Worm (Caenorhabditis elegans) whole organism, L3 larva: ENCODE results near the gene K09A11.1.
A peak's percentile ranks its signal among the peaks of the same experiment; 100 is the strongest.

Experiments
- ama-1 ChIP-seq: fragments of 150-350 bp; optimal IDR thresholded peaks from 2 replicates; lab custom pipeline; 2018
- ceh-82 ChIP-seq: fragments of 150-350 bp; optimal IDR thresholded peaks from 2 replicates; lab custom pipeline; 2014; ENCODE audit warnings: missing biosample characterization, missing genetic modification characterization
- egl-27 ChIP-seq: sonication (generic microtip); optimal IDR thresholded peaks from 4 replicates; lab custom pipeline; 2017; ENCODE audit warnings: missing biosample characterization, missing genetic modification reagents, missing genetic modification characterization
- nhr-23 ChIP-seq: fragments of 150-350 bp; optimal IDR thresholded peaks from 2 replicates; lab custom pipeline; 2014; ENCODE audit warnings: missing biosample characterization, missing genetic modification reagents, missing genetic modification characterization
- pha-4 ChIP-seq: fragments of 150-350 bp; optimal IDR thresholded peaks from 2 replicates; lab custom pipeline; 2014; ENCODE audit warnings: missing biosample characterization, missing genetic modification reagents, missing genetic modification characterization
- skn-1 ChIP-seq: fragments of 150-350 bp; optimal IDR thresholded peaks from 2 replicates; lab custom pipeline; 2014; ENCODE audit warnings: missing biosample characterization, missing genetic modification characterization
- snpc-4 ChIP-seq: fragments of 150-350 bp; optimal IDR thresholded peaks from 2 replicates; lab custom pipeline; 2014; ENCODE audit warnings: missing biosample characterization, missing genetic modification characterization
- tbx-2 ChIP-seq: sonication (generic microtip); optimal IDR thresholded peaks from 2 replicates; lab custom pipeline; 2016; ENCODE audit warnings: mild to moderate bottlenecking, missing genetic modification characterization, missing compliant biosample characterization
- unc-39 ChIP-seq: sonication (generic microtip); optimal IDR thresholded peaks from 4 replicates; lab custom pipeline; 2017; ENCODE audit warnings: missing biosample characterization, missing genetic modification characterization

DNA sequence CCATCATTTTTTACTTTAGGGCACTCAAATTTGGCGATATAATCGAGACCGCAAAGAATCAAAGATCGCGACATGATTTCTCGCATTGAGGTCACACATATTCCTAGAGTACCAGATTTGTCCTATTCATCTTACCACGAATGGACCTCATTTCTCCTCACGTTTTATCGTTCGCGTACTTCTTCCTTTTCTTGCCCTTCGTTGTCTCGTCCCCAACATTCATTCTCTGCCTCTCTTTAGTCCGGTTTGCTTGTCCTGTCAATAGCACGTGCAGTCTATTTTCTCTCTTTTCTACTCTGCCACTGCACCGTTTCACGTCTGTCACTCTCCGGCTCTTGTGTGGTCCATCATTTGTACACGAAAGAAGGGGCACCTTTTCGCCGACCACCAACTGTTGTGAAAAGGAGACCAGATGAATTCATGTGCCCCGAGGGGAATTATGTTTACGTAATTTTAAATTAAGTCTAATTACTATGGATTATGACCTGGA, 10.9 kb upstream of the K09A11.1 start:
- TF ChIP-seq skn-1 (tag; lab: Kevin White, UChicago) (no peak), unc-39 (no peak), ama-1 (lab: Kevin White, UChicago) (peak; percentile 54), nhr-23 (tag; lab: Kevin White, UChicago) (peak; percentile 71), pha-4 (peak; percentile 89), tbx-2 (tag; lab: Kevin White, UChicago) (peak; percentile 42), ceh-82 (tag; lab: Kevin White, UChicago) (no peak), snpc-4 (tag; lab: Kevin White, UChicago) (peak; percentile 53), egl-27 (peak; percentile 19)
